Fruit fly (Drosophila melanogaster): ENCODE results near the gene CG5895.

CG5895 gene

dm6 chr3L:16052145-16053025 lies 17.1 kb downstream of the CG5895 start (continued):
- TF ChIP-seq Adf1 (GFP tag; IDR thresholded peaks at IDR 0.05) (peak; percentile 46; the same call in 1 of the 2 replicates), ro (GFP tag; IDR thresholded peaks at IDR 0.05) (no peak), en (GFP tag; optimal IDR thresholded peaks at IDR 0.05) (no peak), CG11456 (GFP tag; IDR thresholded peaks at IDR 0.05) (no peak), CG15011 (GFP tag; optimal IDR thresholded peaks at IDR 0.05) (peak; percentile 1), danr (GFP tag; IDR thresholded peaks at IDR 0.05) (no peak), CG5953 (GFP tag; IDR thresholded peaks at IDR 0.05) (no peak), kni (GFP tag; optimal IDR thresholded peaks at IDR 0.05) (peak; percentile 87), Drgx (GFP tag; IDR thresholded peaks at IDR 0.05) (peak; percentile 22; the same call in 1 of the 2 replicates)

dm6 chr3L:16053026-16053556 lies 17.8 kb downstream of the CG5895 start:
- TF ChIP-seq CG12942 (GFP tag; optimal IDR thresholded peaks at IDR 0.05) (no peak), ken (GFP tag; IDR thresholded peaks at IDR 0.05) (peak; percentile 60; the same call in 2 of the 3 replicates), Tbp (GFP tag; optimal IDR thresholded peaks at IDR 0.05) (no peak), CG12155 (GFP tag; optimal IDR thresholded peaks at IDR 0.05) (no peak), zfh1 (GFP tag; IDR thresholded peaks at IDR 0.05) (no peak), prd (optimal IDR thresholded peaks at IDR 0.05) (no peak), prd (GFP tag; IDR thresholded peaks at IDR 0.05) (no peak), zen2 (GFP tag; IDR thresholded peaks at IDR 0.05; ENCODE audit: partially characterized antibody) (no peak), HLH54F (GFP tag; optimal IDR thresholded peaks at IDR 0.05) (no peak), CG7839 (tag; optimal IDR thresholded peaks at IDR 0.05) (no peak), Fer2 (tag; optimal IDR thresholded peaks at IDR 0.05) (no peak), Med (GFP tag) (no peak), Taf1 (GFP tag; IDR thresholded peaks at IDR 0.05) (no peak), cas (GFP tag; IDR thresholded peaks at IDR 0.05) (no peak), Atf3 (GFP tag; optimal IDR thresholded peaks at IDR 0.05) (no peak), bigmax (GFP tag; optimal IDR thresholded peaks at IDR 0.05) (no peak), Dbx (GFP tag; IDR thresholded peaks at IDR 0.05) (0 out of 3 replicates have a peak, but pooled peaks have one; percentile 9), E2f1 (GFP tag; IDR thresholded peaks at IDR 0.05) (no peak), chm (GFP tag; IDR thresholded peaks at IDR 0.05) (0 out of 2 replicates have a peak, but pooled peaks have one; percentile 17), az2 (GFP tag; optimal IDR thresholded peaks at IDR 0.05) (no peak), ara (GFP tag; IDR thresholded peaks at IDR 0.05) (peak; percentile 51; the same call in 1 of the 2 replicates), CG11247 (GFP tag; IDR thresholded peaks at IDR 0.05) (0 out of 2 replicates have a peak, but pooled peaks have one; percentile 10), CG1529 (GFP tag; optimal IDR thresholded peaks at IDR 0.05) (no peak), CG13123 (GFP tag; optimal IDR thresholded peaks at IDR 0.05) (no peak), D19A (tag; optimal IDR thresholded peaks at IDR 0.05) (no peak), CG11456 (GFP tag; IDR thresholded peaks at IDR 0.05) (no peak), slbo (GFP tag; IDR thresholded peaks at IDR 0.05) (no peak), E2f2 (GFP tag; IDR thresholded peaks at IDR 0.05) (0 out of 2 replicates have a peak, but pooled peaks have one; percentile 15), dpn (GFP tag; optimal IDR thresholded peaks at IDR 0.05) (no peak), CG9932 (GFP tag; IDR thresholded peaks at IDR 0.05) (peak; percentile 15; the same call in 1 of the 2 replicates), CoRest (tag; optimal IDR thresholded peaks at IDR 0.05) (no peak), CG6791 (GFP tag; IDR thresholded peaks at IDR 0.05; ENCODE audit: partially characterized antibody) (no peak), CG6854 (GFP tag; optimal IDR thresholded peaks at IDR 0.05) (no peak), CG2678 (tag; optimal IDR thresholded peaks at IDR 0.05) (no peak), ro (GFP tag; IDR thresholded peaks at IDR 0.05) (no peak), CG1647 (GFP tag; optimal IDR thresholded peaks at IDR 0.05) (no peak), Bdp1 (GFP tag; optimal IDR thresholded peaks at IDR 0.05) (no peak), ranshi (GFP tag; IDR thresholded peaks at IDR 0.05) (no peak), bowl (GFP tag; IDR thresholded peaks at IDR 0.05) (no peak), CG10979 (tag; optimal IDR thresholded peaks at IDR 0.05) (no peak), scrt (GFP tag; optimal IDR thresholded peaks at IDR 0.05) (no peak)
